Worm (Caenorhabditis elegans): ENCODE data around the gene srh-171.

DNA sequence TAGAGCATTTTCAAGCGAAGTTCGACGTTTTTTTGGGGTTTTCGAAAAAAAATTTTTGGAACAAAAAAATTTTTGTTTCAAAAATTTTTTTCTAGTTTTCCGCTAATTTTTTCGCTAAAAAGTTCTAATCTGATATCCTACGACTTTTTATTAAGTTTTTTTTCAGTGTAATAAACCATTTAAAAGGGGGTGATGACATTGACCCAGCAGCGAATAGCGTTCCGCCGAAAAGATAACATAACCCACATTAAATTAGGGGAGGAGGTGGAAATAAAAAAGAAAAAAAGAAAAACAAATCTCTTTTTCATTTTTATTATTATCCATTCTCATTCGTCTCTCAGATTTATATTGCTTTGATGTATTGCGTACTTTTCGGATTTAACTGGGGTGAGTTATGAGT is 42.0 kb downstream of the srh-171 start, which contains the start of gene Y60A3A.23:
- TF ChIP-seq ceh-13 (GFP tag; optimal IDR thresholded peaks at IDR 0.05): no peak
- no peak for TF ChIP-seq pes-1 (GFP tag; IDR thresholded peaks at IDR 0.05)
- no peak for TF ChIP-seq hmbx-1 (tag; optimal IDR thresholded peaks at IDR 0.05)
- TF ChIP-seq scrt-1 (GFP tag; IDR thresholded peaks at IDR 0.05): no peak
- no peak for TF ChIP-seq flt-1 (GFP tag; IDR thresholded peaks at IDR 0.05)
- no peak for TF ChIP-seq ama-1 (optimal IDR thresholded peaks at IDR 0.05)
- TF ChIP-seq ceh-36 (tag; optimal IDR thresholded peaks at IDR 0.05): no peak
